Worm (Caenorhabditis elegans) whole organism, late embryonic: ENCODE results near the gene tomm-70.

Experiments
- T23F11.4 ChIP-seq: fragments of 200-800 bp; sonication (Bioruptor generic); optimal IDR thresholded peaks from 2 replicates; lab custom pipeline; 2018; ENCODE audit warnings: mild to moderate bottlenecking, missing genetic modification characterization, missing compliant biosample characterization
- ahr-1 ChIP-seq: sonication (generic microtip); optimal IDR thresholded peaks from 2 replicates; lab custom pipeline; 2016; ENCODE audit warnings: missing genetic modification characterization, missing compliant biosample characterization
- ceh-19 ChIP-seq: fragments of 200-800 bp; sonication (Bioruptor generic); optimal IDR thresholded peaks from 2 replicates; lab custom pipeline; 2018; ENCODE audit warnings: mild to moderate bottlenecking, missing genetic modification characterization, missing compliant biosample characterization
- ceh-24 ChIP-seq: sonication (generic microtip); optimal IDR thresholded peaks from 2 replicates; lab custom pipeline; 2016; ENCODE audit warnings: mild to moderate bottlenecking, missing genetic modification characterization, missing compliant biosample characterization
- ceh-30 ChIP-seq: fragments of 150-350 bp; optimal IDR thresholded peaks from 2 replicates; lab custom pipeline; 2014; ENCODE audit warnings: missing biosample characterization, missing genetic modification characterization
- ceh-31 ChIP-seq: sonication (generic microtip); optimal IDR thresholded peaks from 2 replicates; lab custom pipeline; 2016; ENCODE audit warnings: missing genetic modification characterization, missing compliant biosample characterization
- ceh-34 ChIP-seq: sonication (generic microtip); optimal IDR thresholded peaks from 2 replicates; lab custom pipeline; 2016; ENCODE audit warnings: mild to moderate bottlenecking, missing genetic modification characterization, missing compliant biosample characterization
- ceh-6 ChIP-seq: fragments of 200-800 bp; sonication (Bioruptor generic); optimal IDR thresholded peaks from 2 replicates; lab custom pipeline; 2018; ENCODE audit warnings: mild to moderate bottlenecking, missing genetic modification characterization, missing compliant biosample characterization
- ceh-9 ChIP-seq: sonication (generic microtip); optimal IDR thresholded peaks from 2 replicates; lab custom pipeline; 2016; ENCODE audit warnings: mild to moderate bottlenecking, missing genetic modification characterization, inconsistent platforms, missing compliant biosample characterization
- elt-2 ChIP-seq: sonication (generic microtip); optimal IDR thresholded peaks from 2 replicates; lab custom pipeline; 2016; ENCODE audit warnings: missing genetic modification reagents, missing genetic modification characterization, missing compliant biosample characterization
- elt-4 ChIP-seq: sonication (generic microtip); optimal IDR thresholded peaks from 2 replicates; lab custom pipeline; 2016; ENCODE audit warnings: missing genetic modification characterization, missing compliant biosample characterization
- eyg-1 ChIP-seq: sonication (generic microtip); optimal IDR thresholded peaks from 2 replicates; lab custom pipeline; 2016; ENCODE audit warnings: missing genotype, missing genetic modification characterization, missing compliant biosample characterization
- fax-1 ChIP-seq: sonication (generic microtip); optimal IDR thresholded peaks from 2 replicates; lab custom pipeline; 2016; ENCODE audit warnings: missing genotype, missing genetic modification characterization, missing compliant biosample characterization
- fkh-10 ChIP-seq: fragments of 150-350 bp; optimal IDR thresholded peaks from 2 replicates; lab custom pipeline; 2014; ENCODE audit warnings: missing biosample characterization, missing genetic modification reagents, missing genetic modification characterization
- hlh-30 ChIP-seq: sonication (generic microtip); optimal IDR thresholded peaks from 2 replicates; lab custom pipeline; 2017; ENCODE audit warnings: antibody characterized with exemption, missing genetic modification characterization, missing compliant biosample characterization; ENCODE audit not compliant: insufficient read depth
- lim-6 ChIP-seq: sonication (generic microtip); optimal IDR thresholded peaks from 2 replicates; lab custom pipeline; 2016; ENCODE audit warnings: missing genetic modification characterization, missing compliant biosample characterization
- madf-2 ChIP-seq: sonication (generic microtip); optimal IDR thresholded peaks from 2 replicates; lab custom pipeline; 2017; ENCODE audit warnings: missing genetic modification characterization, missing compliant biosample characterization
- mec-3 ChIP-seq: sonication (generic microtip); optimal IDR thresholded peaks from 2 replicates; lab custom pipeline; 2016; ENCODE audit warnings: borderline replicate concordance, missing genetic modification characterization, missing compliant biosample characterization
- nhr-11 ChIP-seq: fragments of 150-350 bp; optimal IDR thresholded peaks from 2 replicates; lab custom pipeline; 2014; ENCODE audit warnings: missing biosample characterization, missing genetic modification characterization
- npax-4 ChIP-seq: sonication (generic microtip); optimal IDR thresholded peaks from 2 replicates; lab custom pipeline; 2016; ENCODE audit warnings: missing genetic modification characterization, missing compliant biosample characterization
- pax-1 ChIP-seq: fragments of 150-350 bp; optimal IDR thresholded peaks from 2 replicates; lab custom pipeline; 2014; ENCODE audit warnings: missing biosample characterization, missing genetic modification characterization
- pha-2 ChIP-seq: sonication (generic microtip); optimal IDR thresholded peaks from 2 replicates; lab custom pipeline; 2017; ENCODE audit warnings: mild to moderate bottlenecking, missing genetic modification characterization, missing compliant biosample characterization
- pqm-1 ChIP-seq: sonication (generic microtip); optimal IDR thresholded peaks from 2 replicates; lab custom pipeline; 2016; ENCODE audit warnings: missing genetic modification characterization, missing compliant biosample characterization
- ref-2 ChIP-seq: sonication (generic microtip); optimal IDR thresholded peaks from 2 replicates; lab custom pipeline; 2016; ENCODE audit warnings: missing genetic modification characterization, missing compliant biosample characterization
- sdc-2 ChIP-seq: sonication (generic microtip); optimal IDR thresholded peaks from 2 replicates; lab custom pipeline; 2016; ENCODE audit warnings: missing genotype, missing genetic modification characterization, missing compliant biosample characterization
- sox-2 ChIP-seq: fragments of 200-800 bp; sonication (Bioruptor generic); IDR thresholded peaks from 2 replicates; pipeline ENCODE4 v1.3.6; 2022; ENCODE audit warnings: missing genetic modification reagents, missing genetic modification characterization, missing compliant biosample characterization
- tbx-2 ChIP-seq: sonication (generic microtip); optimal IDR thresholded peaks from 2 replicates; lab custom pipeline; 2016; ENCODE audit warnings: missing genetic modification characterization, missing compliant biosample characterization
- ttx-3 ChIP-seq: sonication (generic microtip); optimal IDR thresholded peaks from 2 replicates; lab custom pipeline; 2016; ENCODE audit warnings: missing genetic modification reagents, missing genetic modification characterization, missing compliant biosample characterization
- unc-3 ChIP-seq, 2 experiments: fragments of 200-800 bp in 1 of 2; sonication (Bioruptor generic) in 1 of 2; sonication (generic microtip) in 1 of 2; conservative IDR thresholded peaks in 1 of 2; optimal IDR thresholded peaks in 1 of 2; 2 replicates each; pipeline versions ENCODE4 v1.3.6 to Lab custom; 2016 to 2022; ENCODE audit warnings: missing compliant biosample characterization in 2 of 2, missing genetic modification characterization in 2 of 2, missing genetic modification reagents in 1 of 2
- unc-42 ChIP-seq: sonication (generic microtip); optimal IDR thresholded peaks from 2 replicates; lab custom pipeline; 2016; ENCODE audit warnings: missing genotype, missing genetic modification characterization, missing compliant biosample characterization
- unc-55 ChIP-seq: sonication (generic microtip); optimal IDR thresholded peaks from 2 replicates; lab custom pipeline; 2017; ENCODE audit warnings: missing biosample characterization, missing genetic modification reagents, missing genetic modification characterization
- unc-86 ChIP-seq: sonication (generic microtip); optimal IDR thresholded peaks from 2 replicates; lab custom pipeline; 2016; ENCODE audit warnings: missing genetic modification characterization, missing compliant biosample characterization
- ztf-16 ChIP-seq: sonication (generic microtip); optimal IDR thresholded peaks from 2 replicates; lab custom pipeline; 2017; ENCODE audit warnings: missing genetic modification characterization, missing compliant biosample characterization

The tomm-70 gene

DNA sequence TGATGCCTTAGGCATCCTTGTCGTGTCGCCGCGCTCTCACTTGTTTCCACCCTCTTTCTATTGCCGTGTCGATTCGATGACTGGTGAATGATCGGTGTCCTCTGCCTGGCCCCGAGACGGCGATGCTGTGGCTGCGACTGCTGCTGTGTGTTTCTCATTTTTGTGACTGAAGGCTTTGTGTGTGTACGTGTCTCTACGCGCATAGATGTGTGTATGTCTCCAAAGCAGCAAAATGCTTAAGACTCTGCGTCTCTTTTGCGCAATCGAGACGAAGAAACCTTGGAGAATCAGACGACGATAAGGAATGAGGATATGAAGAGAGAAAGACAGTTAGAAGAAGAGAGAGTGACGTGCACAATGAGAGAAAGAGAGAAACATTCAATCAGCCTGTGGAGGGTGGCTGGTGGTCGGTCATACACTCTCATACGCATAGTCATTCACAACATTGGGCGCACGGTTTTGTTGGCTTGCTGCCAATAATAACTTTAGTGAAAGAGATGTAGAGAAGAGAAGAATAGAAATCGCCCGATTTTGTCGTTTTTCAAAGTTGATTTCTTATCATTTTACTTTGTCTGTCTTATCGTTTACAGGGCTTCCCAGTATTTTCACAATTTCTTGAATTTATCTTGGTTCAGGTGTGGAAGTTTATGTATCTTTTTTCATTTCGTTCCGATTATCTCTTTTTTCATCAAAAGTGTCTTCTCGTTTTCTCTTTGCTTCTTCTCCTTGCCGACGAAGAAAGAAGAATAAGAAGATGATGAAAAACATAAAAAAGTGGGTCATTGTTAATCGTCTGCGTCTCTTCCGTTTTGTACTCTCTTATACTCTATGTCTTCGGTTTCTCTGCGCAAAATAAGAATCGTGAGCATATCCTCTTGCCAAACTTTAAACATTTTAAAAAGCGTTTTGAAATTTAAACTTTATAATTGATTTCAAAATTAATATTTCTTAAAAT lies 47.6 kb upstream of the tomm-70 start (continued):
- peak; percentile 67 for TF ChIP-seq sdc-2 (tag; lab: Kevin White, UChicago)
- TF ChIP-seq ceh-31 (tag; lab: Kevin White, UChicago): peak; percentile 97
- peak; percentile 56 for TF ChIP-seq elt-2 (tag; lab: Kevin White, UChicago)
- TF ChIP-seq nhr-11: no peak
- TF ChIP-seq pax-1: peak; percentile 95
- TF ChIP-seq tbx-2 (tag; lab: Kevin White, UChicago): peak; percentile 96
- no peak for TF ChIP-seq T23F11.4 (GFP tag; lab: Kevin White, UChicago)
- no peak for TF ChIP-seq madf-2 (tag; lab: Kevin White, UChicago)
- TF ChIP-seq ceh-34: peak; percentile 92
- TF ChIP-seq ahr-1 (tag; lab: Kevin White, UChicago): no peak
- peak; percentile 93 for TF ChIP-seq ceh-30
- peak; percentile 63 for TF ChIP-seq pha-2 (tag; lab: Kevin White, UChicago)
- no peak for TF ChIP-seq ceh-19 (GFP tag; lab: Kevin White, UChicago)
- TF ChIP-seq ttx-3 (tag; lab: Kevin White, UChicago): no peak
- no peak for TF ChIP-seq ceh-6 (GFP tag; lab: Kevin White, UChicago)
- TF ChIP-seq ceh-9: no peak
- 0 out of 2 replicates have a peak, but pooled peaks have one; percentile 3 for TF ChIP-seq sox-2 (GFP tag; lab: Robert Waterston, UW)
- TF ChIP-seq eyg-1 (tag; lab: Kevin White, UChicago): peak; percentile 32
- peak; percentile 99 for TF ChIP-seq unc-55 (GFP tag; lab: Kevin White, UChicago)
- TF ChIP-seq fkh-10 (GFP tag; lab: Kevin White, UChicago): peak; percentile 20
- TF ChIP-seq mec-3 (tag; lab: Kevin White, UChicago): no peak

DNA sequence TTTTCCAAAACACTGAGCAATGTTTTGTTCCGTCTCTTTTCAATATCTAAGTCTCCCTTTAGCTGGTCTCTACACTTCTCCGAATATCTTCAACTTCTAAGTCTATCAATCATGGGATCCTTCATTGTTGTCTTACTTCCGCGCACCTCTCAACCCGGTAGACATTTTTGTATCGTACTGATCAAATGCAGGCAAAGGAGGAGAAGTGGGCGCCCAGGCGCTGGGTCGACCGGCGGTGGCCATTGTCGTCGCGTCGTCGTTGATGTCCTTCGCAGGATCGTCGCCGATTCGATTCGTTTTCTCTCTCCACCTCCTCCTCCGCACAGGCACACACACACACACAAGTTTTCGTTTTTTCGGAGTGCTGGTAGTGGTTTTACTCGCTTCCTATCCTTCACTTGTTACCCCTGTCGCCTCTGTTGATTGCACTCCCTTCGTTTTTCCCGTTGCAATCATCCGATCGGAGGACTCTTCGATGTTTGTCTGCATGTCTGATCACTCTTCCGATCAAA lies 46.9 kb upstream of the tomm-70 start:
- TF ChIP-seq lim-6 (tag; lab: Kevin White, UChicago): no peak
- TF ChIP-seq elt-4: peak; percentile 53
- TF ChIP-seq fax-1 (tag; lab: Kevin White, UChicago): no peak

DNA sequence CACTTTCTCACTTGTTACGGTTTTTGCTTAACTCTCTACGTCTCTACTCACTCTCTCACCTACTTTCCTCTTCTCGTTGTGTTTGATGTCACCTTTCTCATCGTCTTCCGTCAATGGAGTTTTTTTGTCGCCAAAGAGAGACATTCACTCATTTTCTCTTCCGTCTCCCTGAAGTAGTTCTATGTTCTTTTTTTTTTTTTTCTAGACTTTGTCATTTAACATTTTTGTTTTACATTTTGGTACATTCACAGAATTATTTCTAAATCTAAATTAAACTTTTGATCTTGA lies 46.2 kb upstream of the tomm-70 start:
- no peak for TF ChIP-seq ceh-24
- TF ChIP-seq ref-2 (tag; lab: Kevin White, UChicago): no peak
- no peak for TF ChIP-seq npax-4 (tag; lab: Kevin White, UChicago)
- TF ChIP-seq fax-1 (tag; lab: Kevin White, UChicago): no peak
- TF ChIP-seq unc-86: no peak
- no peak for TF ChIP-seq hlh-30 (tag; lab: Kevin White, UChicago)
- no peak for TF ChIP-seq ahr-1 (tag; lab: Kevin White, UChicago)
- no peak for TF ChIP-seq ztf-16
- TF ChIP-seq pqm-1 (tag; lab: Kevin White, UChicago): no peak
- TF ChIP-seq ceh-19 (GFP tag; lab: Kevin White, UChicago): no peak
- TF ChIP-seq T23F11.4 (GFP tag; lab: Kevin White, UChicago): no peak
- TF ChIP-seq unc-3 (GFP tag; conservative IDR thresholded peaks at IDR 0.05; lab: Robert Waterston, UW): no peak
- TF ChIP-seq unc-3 (tag; optimal IDR thresholded peaks at IDR 0.05; lab: Kevin White, UChicago): no peak
- no peak for TF ChIP-seq unc-42 (tag; lab: Kevin White, UChicago)
- no peak for TF ChIP-seq fkh-10 (GFP tag; lab: Kevin White, UChicago)
